Worm (Caenorhabditis elegans): Measurements from ENCODE around the gene ugt-61.

ugt-61 gene

DNA sequence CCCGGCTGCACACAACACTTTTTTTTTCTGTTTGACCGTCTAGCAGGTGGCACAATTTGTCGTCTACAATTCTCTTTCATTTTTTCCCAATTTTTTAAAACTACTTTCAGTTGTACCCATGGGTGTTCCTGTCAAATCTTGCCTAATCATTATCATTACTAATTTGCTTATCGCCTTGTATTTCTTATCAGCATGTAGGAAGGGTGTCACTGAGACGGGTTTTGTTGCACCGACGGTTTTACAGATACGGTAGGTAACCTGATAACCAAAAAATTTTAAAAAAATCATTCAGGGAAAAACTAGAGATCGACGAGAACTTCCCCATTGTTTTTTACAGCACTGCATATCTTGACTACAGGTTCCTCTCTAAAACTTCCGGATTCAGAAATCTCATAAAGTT lies 4.5 kb upstream of the ugt-61 start, which contains the start of gene F39G3.2:
F39G3.2 (plus strand) TSS at position 105 of the 400 bp plus-strand sequence.
- no peak for TF ChIP-seq hif-1 (tag; optimal IDR thresholded peaks at IDR 0.05)
- peak in 1 of 2 experiments; percentile 40 for TF ChIP-seq unc-62 (GFP tag; optimal IDR thresholded peaks at IDR 0.05 in 1 of 2)
- no peak for TF ChIP-seq unc-62 (tag; optimal IDR thresholded peaks at IDR 0.05)
- TF ChIP-seq nhr-28 (tag; optimal IDR thresholded peaks at IDR 0.05): peak; percentile 72
- no peak for TF ChIP-seq F37D6.2 (tag; optimal IDR thresholded peaks at IDR 0.05)
- TF ChIP-seq lin-1 (GFP tag; IDR thresholded peaks at IDR 0.05): 0 out of 2 replicates have a peak, but pooled peaks have one; percentile 12
- TF ChIP-seq hlh-11 (tag; optimal IDR thresholded peaks at IDR 0.05): peak; percentile 56
- peak; percentile 59 for TF ChIP-seq dmd-6 (GFP tag; IDR thresholded peaks at IDR 0.05)
- peak; percentile 54 for TF ChIP-seq dve-1 (tag; optimal IDR thresholded peaks at IDR 0.05; ENCODE audit: insufficient read depth)
- TF ChIP-seq mes-2 (tag; optimal IDR thresholded peaks at IDR 0.05; ENCODE audit: poor library complexity, severe bottlenecking): no peak
- peak; percentile 89 for TF ChIP-seq pqm-1 (tag; optimal IDR thresholded peaks at IDR 0.05)
- no peak for TF ChIP-seq daf-16 (GFP tag; optimal IDR thresholded peaks at IDR 0.05)
- peak; percentile 37 for TF ChIP-seq daf-16 (tag; optimal IDR thresholded peaks at IDR 0.05)

DNA sequence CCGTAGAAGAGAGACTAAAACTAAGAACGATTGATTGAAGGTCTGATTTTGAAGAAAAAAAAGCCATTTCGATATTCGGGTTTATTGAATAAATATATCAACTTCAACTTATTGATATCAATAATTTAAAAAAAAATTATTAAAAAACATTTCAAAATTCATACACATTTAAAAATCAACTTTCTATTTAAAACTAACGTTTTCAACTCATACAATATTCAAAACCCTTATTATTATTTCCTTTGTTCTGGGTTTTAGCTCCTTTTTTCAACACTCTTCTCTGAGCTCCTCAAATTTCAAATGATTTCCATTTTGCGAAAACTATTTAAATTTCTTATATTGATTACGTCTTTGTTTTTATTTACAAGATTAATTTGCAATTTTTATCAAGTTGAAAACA lies 3.0 kb downstream of the ugt-61 start, which contains the start of gene C18G1.7:
C18G1.7 (plus strand) TSS at position 301 of the 400 bp plus-strand sequence.
- no peak for TF ChIP-seq dpl-1 (GFP tag; optimal IDR thresholded peaks at IDR 0.05)
- no peak for TF ChIP-seq ama-1 (optimal IDR thresholded peaks at IDR 0.05)
- no peak for TF ChIP-seq ZK546.5 (tag; optimal IDR thresholded peaks at IDR 0.05)
- TF ChIP-seq mxl-3 (GFP tag; optimal IDR thresholded peaks at IDR 0.05): no peak
- TF ChIP-seq snpc-1.2 (GFP tag; IDR thresholded peaks at IDR 0.05): no peak
- TF ChIP-seq F10B5.3 (tag; optimal IDR thresholded peaks at IDR 0.05): no peak
- TF ChIP-seq T26A8.4 (GFP tag; IDR thresholded peaks at IDR 0.05): no peak
- no peak for TF ChIP-seq zfp-3 (GFP tag; conservative IDR thresholded peaks at IDR 0.05)
- TF ChIP-seq lin-1 (GFP tag; IDR thresholded peaks at IDR 0.05): no peak
- TF ChIP-seq skn-1 (tag; optimal IDR thresholded peaks at IDR 0.05): no peak

DNA sequence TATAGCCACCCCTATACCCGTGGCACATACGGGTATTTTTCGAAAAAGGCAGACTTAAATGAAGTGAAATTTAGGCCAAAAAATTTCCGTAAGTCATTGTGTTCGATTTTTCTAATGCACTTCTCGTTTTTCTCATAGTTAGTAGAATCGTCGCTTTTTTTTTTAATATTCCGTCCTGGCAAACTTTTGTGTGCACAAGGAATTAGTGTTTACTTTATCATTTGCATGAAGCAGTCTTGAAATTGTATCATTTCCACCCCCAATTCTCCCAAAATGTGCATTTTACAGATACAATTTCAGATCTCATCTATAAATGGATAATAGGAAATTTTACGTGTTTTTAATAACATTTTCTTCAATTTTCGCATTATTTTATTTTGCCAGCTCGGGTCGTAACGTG lies 8.1 kb downstream of the ugt-61 start, which contains the start of gene C18G1.6:
C18G1.6 (plus strand) TSS at position 301 of the 400 bp plus-strand sequence.
- TF ChIP-seq ceh-28 (tag; optimal IDR thresholded peaks at IDR 0.05): no peak
- TF ChIP-seq dmd-8 (GFP tag; IDR thresholded peaks at IDR 0.05): no peak
- no peak for TF ChIP-seq duxl-1 (tag; optimal IDR thresholded peaks at IDR 0.05; ENCODE audit: poor library complexity)
- no peak for TF ChIP-seq pqm-1 (tag; optimal IDR thresholded peaks at IDR 0.05)
- no peak for TF ChIP-seq ceh-44 (GFP tag; IDR thresholded peaks at IDR 0.05)
- TF ChIP-seq nhr-111 (GFP tag; optimal IDR thresholded peaks at IDR 0.05): no peak
- TF ChIP-seq lsy-2 (tag; optimal IDR thresholded peaks at IDR 0.05): no peak
- no peak for TF ChIP-seq ama-1 (optimal IDR thresholded peaks at IDR 0.05)
- TF ChIP-seq F26F4.8 (GFP tag; conservative IDR thresholded peaks at IDR 0.05): no peak
- no peak for TF ChIP-seq attf-4 (tag; optimal IDR thresholded peaks at IDR 0.05)
- no peak for TF ChIP-seq mdl-1 (tag; optimal IDR thresholded peaks at IDR 0.05)
- TF ChIP-seq lin-38 (GFP tag; IDR thresholded peaks at IDR 0.05): no peak
- no peak for TF ChIP-seq dmd-6 (GFP tag; IDR thresholded peaks at IDR 0.05)
- TF ChIP-seq daf-19 (GFP tag; conservative IDR thresholded peaks at IDR 0.05): no peak
- TF ChIP-seq tag-97 (GFP tag; IDR thresholded peaks at IDR 0.05): no peak
- no peak for TF ChIP-seq Y75B8A.6 (GFP tag; IDR thresholded peaks at IDR 0.05)
- TF ChIP-seq F10B5.3 (tag; optimal IDR thresholded peaks at IDR 0.05): no peak
- TF ChIP-seq F37D6.2 (tag; optimal IDR thresholded peaks at IDR 0.05): no peak

DNA sequence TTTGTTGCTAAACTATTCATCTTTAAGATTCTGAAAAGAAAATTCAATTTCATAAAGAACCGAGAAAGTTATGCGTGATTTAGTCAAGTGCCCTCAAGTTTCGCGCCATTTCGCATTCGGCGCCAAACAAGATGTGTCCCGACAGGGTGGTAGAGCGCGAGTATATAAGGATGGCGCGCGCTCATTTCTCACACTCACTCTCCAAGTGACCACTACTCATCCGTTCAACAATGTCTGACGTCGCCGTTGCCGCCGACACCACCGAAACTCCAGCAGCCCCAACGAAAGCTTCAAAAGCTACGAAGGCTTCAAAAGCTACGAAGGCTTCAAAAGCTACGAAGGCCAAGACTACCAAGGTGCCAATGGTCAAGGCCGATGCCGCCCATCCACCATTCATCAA lies 11.9 kb downstream of the ugt-61 start, which contains the start of gene hil-4:
hil-4 (plus strand) TSS at position 191 of the 400 bp plus-strand sequence.
- TF ChIP-seq zfp-3 (GFP tag; conservative IDR thresholded peaks at IDR 0.05) (no peak), D1046.2 (GFP tag; IDR thresholded peaks at IDR 0.05) (no peak), unc-130 (GFP tag; optimal IDR thresholded peaks at IDR 0.05) (peak; percentile 7), lin-1 (GFP tag; IDR thresholded peaks at IDR 0.05) (no peak), snpc-1.2 (GFP tag; IDR thresholded peaks at IDR 0.05) (0 out of 2 replicates have a peak, but pooled peaks have one; percentile 25), nhr-77 (tag; optimal IDR thresholded peaks at IDR 0.05) (no peak), nhr-11 (tag; optimal IDR thresholded peaks at IDR 0.05) (no peak), jun-1 (tag; optimal IDR thresholded peaks at IDR 0.05) (no peak), lim-7 (GFP tag; IDR thresholded peaks at IDR 0.05) (peak; percentile 45; the same call in 1 of the 2 replicates), aha-1 (tag) (peak; percentile 73), egl-43 (GFP tag; IDR thresholded peaks at IDR 0.05) (0 out of 2 replicates have a peak, but pooled peaks have one; percentile 67), Y48G9A.11 (GFP tag; IDR thresholded peaks at IDR 0.05) (peak; percentile 59), gei-8 (GFP tag; optimal IDR thresholded peaks at IDR 0.05) (no peak), ceh-44 (GFP tag; IDR thresholded peaks at IDR 0.05) (peak; percentile 54; the same call in 1 of the 2 replicates), arid-1 (GFP tag; conservative IDR thresholded peaks at IDR 0.05) (no peak), lin-38 (GFP tag; IDR thresholded peaks at IDR 0.05) (peak; percentile 22; the same call in 1 of the 2 replicates)

All from whole organism, L4 larva.